Fruit fly (Drosophila melanogaster) whole organism, prepupa: ENCODE measurements around the gene Ugt302E1.
A peak's percentile ranks its signal among the peaks of the same experiment; 100 is the strongest.

Source experiments
- Blimp-1 ChIP-seq: fragments of 200-800 bp; sonication (Bioruptor generic); optimal IDR thresholded peaks from 3 replicates; lab custom pipeline; 2017; ENCODE audit warnings: missing biosample characterization, missing genetic modification characterization, mild to moderate bottlenecking, moderate library complexity, missing genetic modification reagents
- CG10669 ChIP-seq: fragments of 200-800 bp; sonication (Bioruptor generic); optimal IDR thresholded peaks from 3 replicates; lab custom pipeline; 2018; ENCODE audit warnings: missing biosample characterization, mild to moderate bottlenecking, missing genetic modification characterization, moderate library complexity
- CG11294 ChIP-seq: fragments of 200-800 bp; sonication (Bioruptor generic); IDR thresholded peaks from 2 replicates; pipeline ENCODE4 v1.3.6; 2022; ENCODE audit warnings: missing biosample characterization, missing genetic modification characterization
- CG11902 ChIP-seq: fragments of 200-800 bp; sonication (Bioruptor generic); optimal IDR thresholded peaks from 3 replicates; lab custom pipeline; 2016; ENCODE audit warnings: missing biosample characterization, missing genetic modification characterization
- CG1621 ChIP-seq: fragments of 200-800 bp; sonication (Bioruptor generic); optimal IDR thresholded peaks from 3 replicates; lab custom pipeline; 2018; ENCODE audit warnings: missing biosample characterization, mild to moderate bottlenecking, missing genetic modification characterization
- CG16779 ChIP-seq: fragments of 200-800 bp; sonication (Bioruptor generic); optimal IDR thresholded peaks from 3 replicates; lab custom pipeline; 2017; ENCODE audit warnings: missing biosample characterization, mild to moderate bottlenecking, missing genetic modification characterization
- CG31627 ChIP-seq: fragments of 200-800 bp; sonication (Bioruptor generic); optimal IDR thresholded peaks from 3 replicates; lab custom pipeline; 2016; ENCODE audit warnings: missing biosample characterization, missing genetic modification characterization
- CG32006 ChIP-seq: fragments of 200-800 bp; sonication (Bioruptor generic); optimal IDR thresholded peaks from 3 replicates; lab custom pipeline; 2017; ENCODE audit warnings: missing biosample characterization, mild to moderate bottlenecking, missing genetic modification characterization
- CG34406 ChIP-seq: fragments of 200-800 bp; sonication (Bioruptor generic); optimal IDR thresholded peaks from 3 replicates; lab custom pipeline; 2016; ENCODE audit warnings: missing biosample characterization, missing genetic modification characterization
- CG3919 ChIP-seq: fragments of 200-800 bp; sonication (Bioruptor generic); optimal IDR thresholded peaks from 3 replicates; lab custom pipeline; 2016; ENCODE audit warnings: missing biosample characterization, missing genetic modification characterization
- CG6163 ChIP-seq: fragments of 200-800 bp; sonication (Bioruptor generic); IDR thresholded peaks from 3 replicates; pipeline ENCODE4 v1.3.6; 2022; ENCODE audit warnings: missing biosample characterization, missing genetic modification characterization
- CG6276 ChIP-seq: fragments of 200-800 bp; sonication (Bioruptor generic); optimal IDR thresholded peaks from 2 replicates; lab custom pipeline; 2017; ENCODE audit warnings: missing biosample characterization, mild to moderate bottlenecking, missing genetic modification characterization
- CG6792 ChIP-seq: fragments of 200-800 bp; sonication (Bioruptor generic); optimal IDR thresholded peaks from 3 replicates; lab custom pipeline; 2016; ENCODE audit warnings: missing biosample characterization, missing genetic modification characterization
- CG6808 ChIP-seq: fragments of 200-800 bp; sonication (Bioruptor generic); optimal IDR thresholded peaks from 3 replicates; lab custom pipeline; 2017; ENCODE audit warnings: missing biosample characterization, missing genetic modification characterization, mild to moderate bottlenecking, moderate library complexity, missing genetic modification reagents
- CG6854 ChIP-seq: fragments of 200-800 bp; sonication (Bioruptor generic); optimal IDR thresholded peaks from 2 replicates; lab custom pipeline; 2017; ENCODE audit warnings: missing biosample characterization, mild to moderate bottlenecking, missing genetic modification characterization
- CG8119 ChIP-seq: fragments of 200-800 bp; sonication (Bioruptor generic); IDR thresholded peaks from 3 replicates; pipeline ENCODE4 v1.3.6; 2022; ENCODE audit warnings: missing biosample characterization, missing genetic modification characterization
- CG8319 ChIP-seq: fragments of 200-800 bp; sonication (Bioruptor generic); optimal IDR thresholded peaks from 3 replicates; lab custom pipeline; 2016; ENCODE audit warnings: missing biosample characterization, missing genetic modification characterization
- CG8632 ChIP-seq: fragments of 200-800 bp; sonication (Bioruptor generic); optimal IDR thresholded peaks from 3 replicates; lab custom pipeline; 2016; ENCODE audit warnings: missing biosample characterization, missing genetic modification characterization
- CG9139 ChIP-seq: fragments of 200-800 bp; sonication (Bioruptor generic); optimal IDR thresholded peaks from 3 replicates; lab custom pipeline; 2017; ENCODE audit warnings: missing biosample characterization, mild to moderate bottlenecking, missing genetic modification characterization
- Eip75B ChIP-seq: fragments of 200-800 bp; sonication (Bioruptor generic); optimal IDR thresholded peaks from 3 replicates; lab custom pipeline; 2016; ENCODE audit warnings: missing biosample characterization, missing genetic modification characterization
- Eip78C ChIP-seq: fragments of 200-800 bp; sonication (Bioruptor generic); peaks from one replicate; lab custom pipeline; 2016; ENCODE audit warnings: missing biosample characterization, missing genetic modification characterization
- Eip93F ChIP-seq: fragments of 200-800 bp; sonication (Bioruptor generic); optimal IDR thresholded peaks from 2 replicates; lab custom pipeline; 2016; ENCODE audit warnings: missing biosample characterization, mild to moderate bottlenecking, missing genetic modification characterization
- Ets21C ChIP-seq: fragments of 200-800 bp; sonication (Bioruptor generic); optimal IDR thresholded peaks from 3 replicates; lab custom pipeline; 2016; ENCODE audit warnings: missing biosample characterization, missing genetic modification characterization
- Ets96B ChIP-seq: fragments of 200-800 bp; optimal IDR thresholded peaks from 2 replicates; lab custom pipeline; 2019; ENCODE audit warnings: missing biosample characterization, mild to moderate bottlenecking, missing genetic modification characterization, moderate library complexity
- Gug ChIP-seq: fragments of 200-800 bp; sonication (Bioruptor generic); IDR thresholded peaks from 2 replicates; pipeline ENCODE4 v1.3.6; 2022; ENCODE audit warnings: missing biosample characterization, missing genetic modification characterization
- Hr38 ChIP-seq: sonication (Bioruptor generic); optimal IDR thresholded peaks from 2 replicates; lab custom pipeline; 2016; ENCODE audit warnings: missing biosample characterization, missing genetic modification characterization
- Hr39 ChIP-seq: fragments of 200-800 bp; sonication (Bioruptor generic); optimal IDR thresholded peaks from 2 replicates; lab custom pipeline; 2016; ENCODE audit warnings: missing biosample characterization, missing genetic modification characterization
- Hr4 ChIP-seq: fragments of 200-800 bp; sonication (Bioruptor generic); optimal IDR thresholded peaks from 3 replicates; lab custom pipeline; 2016; ENCODE audit warnings: missing biosample characterization, missing genetic modification characterization
- Lpt ChIP-seq: fragments of 200-800 bp; sonication (Bioruptor generic); optimal IDR thresholded peaks from 3 replicates; lab custom pipeline; 2016; ENCODE audit warnings: missing biosample characterization, missing genetic modification characterization
- Met ChIP-seq: fragments of 200-800 bp; sonication (Bioruptor generic); optimal IDR thresholded peaks from 3 replicates; lab custom pipeline; 2016; ENCODE audit warnings: missing biosample characterization, missing genetic modification characterization
- OdsH ChIP-seq: fragments of 200-800 bp; sonication (Bioruptor generic); optimal IDR thresholded peaks from 3 replicates; lab custom pipeline; 2016; ENCODE audit warnings: missing biosample characterization, missing genetic modification characterization
- Smox ChIP-seq: fragments of 200-800 bp; sonication (Bioruptor generic); optimal IDR thresholded peaks from 3 replicates; lab custom pipeline; 2016; ENCODE audit warnings: missing biosample characterization, missing genetic modification characterization
- Sox102F ChIP-seq: fragments of 200-800 bp; sonication (Bioruptor generic); optimal IDR thresholded peaks from 2 replicates; lab custom pipeline; 2016; ENCODE audit warnings: missing biosample characterization, mild to moderate bottlenecking, missing genetic modification characterization
- Sox14 ChIP-seq: fragments of 200-800 bp; sonication (Bioruptor generic); optimal IDR thresholded peaks from 3 replicates; lab custom pipeline; 2016; ENCODE audit warnings: missing biosample characterization, missing genetic modification characterization
- Sox15 ChIP-seq: fragments of 200-800 bp; sonication (Bioruptor generic); optimal IDR thresholded peaks from 3 replicates; lab custom pipeline; 2016; ENCODE audit warnings: missing biosample characterization, missing genetic modification characterization
- achi ChIP-seq: fragments of 200-800 bp; sonication (Bioruptor generic); optimal IDR thresholded peaks from 3 replicates; lab custom pipeline; 2016; ENCODE audit warnings: missing biosample characterization, missing genetic modification characterization
- acj6 ChIP-seq: fragments of 200-800 bp; sonication (Bioruptor generic); optimal IDR thresholded peaks from 3 replicates; lab custom pipeline; 2016; ENCODE audit warnings: missing biosample characterization, missing genetic modification characterization
- cyc ChIP-seq: fragments of 200-800 bp; sonication (Bioruptor generic); optimal IDR thresholded peaks from 3 replicates; lab custom pipeline; 2016; ENCODE audit warnings: missing biosample characterization, missing genetic modification characterization
- dac ChIP-seq: fragments of 200-800 bp; sonication (Bioruptor generic); optimal IDR thresholded peaks from 2 replicates; lab custom pipeline; 2017; ENCODE audit warnings: missing biosample characterization, mild to moderate bottlenecking, missing genetic modification characterization
- dsx ChIP-seq: fragments of 200-800 bp; optimal IDR thresholded peaks from 3 replicates; lab custom pipeline; 2019; ENCODE audit warnings: missing biosample characterization, mild to moderate bottlenecking, missing genetic modification characterization, moderate library complexity; ENCODE audit not compliant: poor library complexity, severe bottlenecking
- eg ChIP-seq: fragments of 200-800 bp; sonication (Bioruptor generic); IDR thresholded peaks from 3 replicates; pipeline ENCODE4 v1.3.6; 2022; ENCODE audit warnings: missing biosample characterization, missing genetic modification characterization
- esn ChIP-seq: fragments of 200-800 bp; sonication (Bioruptor generic); optimal IDR thresholded peaks from 2 replicates; lab custom pipeline; 2016; ENCODE audit warnings: missing biosample characterization, mild to moderate bottlenecking, missing genetic modification characterization, moderate library complexity
- fd59A ChIP-seq: fragments of 200-800 bp; sonication (Bioruptor generic); optimal IDR thresholded peaks from 2 replicates; lab custom pipeline; 2017; ENCODE audit warnings: missing biosample characterization, mild to moderate bottlenecking, missing genetic modification characterization, missing genetic modification reagents
- fkh ChIP-seq: fragments of 200-800 bp; sonication (Bioruptor generic); optimal IDR thresholded peaks from 3 replicates; lab custom pipeline; 2017; ENCODE audit warnings: missing biosample characterization, mild to moderate bottlenecking, missing genetic modification characterization, moderate library complexity
- net ChIP-seq: fragments of 200-800 bp; sonication (Bioruptor generic); optimal IDR thresholded peaks from 3 replicates; lab custom pipeline; 2016; ENCODE audit warnings: missing biosample characterization, missing genetic modification characterization
- pdm3 ChIP-seq: fragments of 200-800 bp; sonication (Bioruptor generic); optimal IDR thresholded peaks from 3 replicates; lab custom pipeline; 2016; ENCODE audit warnings: missing biosample characterization, missing genetic modification characterization
- salr ChIP-seq, 2 experiments: fragments of 200-800 bp; sonication (Bioruptor generic); optimal IDR thresholded peaks; 3 replicates each; lab custom pipeline; 2016 to 2018; ENCODE audit warnings: missing biosample characterization in 2 of 2, missing genetic modification characterization in 2 of 2, mild to moderate bottlenecking in 1 of 2
- spab ChIP-seq: fragments of 200-800 bp; sonication (Bioruptor generic); optimal IDR thresholded peaks from 2 replicates; lab custom pipeline; 2017; ENCODE audit warnings: missing biosample characterization, mild to moderate bottlenecking, missing genetic modification characterization, missing genetic modification reagents
- ss ChIP-seq, 2 experiments: fragments of 200-800 bp; sonication (Bioruptor generic); optimal IDR thresholded peaks; 2 replicates in 1 of 2; 3 replicates in 1 of 2; lab custom pipeline; 2017 to 2018; ENCODE audit warnings: mild to moderate bottlenecking in 2 of 2, missing biosample characterization in 2 of 2, missing genetic modification characterization in 2 of 2, moderate library complexity in 1 of 2
- svp ChIP-seq: fragments of 200-800 bp; sonication (Bioruptor generic); peaks from one replicate; lab custom pipeline; 2016; ENCODE audit warnings: missing biosample characterization, missing genetic modification characterization
- vri ChIP-seq: fragments of 200-800 bp; sonication (Bioruptor generic); optimal IDR thresholded peaks from 3 replicates; lab custom pipeline; 2016; ENCODE audit warnings: missing biosample characterization, mild to moderate bottlenecking, missing genetic modification characterization

Ugt302E1 gene

dm6 chr3R:11200885-11201421 lies 46.5 kb downstream of the Ugt302E1 start:
- TF ChIP-seq CG32006 (peak; percentile 71), ss (GFP tag; optimal IDR thresholded peaks at IDR 0.05; lab: Kevin White, UChicago) (peak; percentile 23 to 62), esn (GFP tag; lab: Kevin White, UChicago) (peak; percentile 77), Lpt (GFP tag; lab: Kevin White, UChicago) (no peak), Sox14 (GFP tag; lab: Kevin White, UChicago) (peak; percentile 44), dac (no peak), Gug (0 out of 2 replicates have a peak, but pooled peaks have one; percentile 34), Eip78C (peak; percentile 79), CG11294 (GFP tag; lab: Robert Waterston, UW) (no peak), Sox102F (GFP tag; lab: Kevin White, UChicago) (peak; percentile 70), cyc (GFP tag; lab: Kevin White, UChicago) (peak; percentile 53), CG6808 (GFP tag; lab: Kevin White, UChicago) (peak; percentile 14), Hr4 (GFP tag; lab: Kevin White, UChicago) (peak; percentile 61), net (GFP tag; lab: Kevin White, UChicago) (peak; percentile 68), Ets21C (GFP tag; lab: Kevin White, UChicago) (no peak), salr (GFP tag; optimal IDR thresholded peaks at IDR 0.05; lab: Kevin White, UChicago) (peak in 1 of 2 experiments; percentile 41), CG3919 (peak; percentile 58), eg (GFP tag; lab: Robert Waterston, UW) (peak; percentile 61), Hr38 (GFP tag; lab: Kevin White, UChicago) (no peak), Eip93F (GFP tag; lab: Kevin White, UChicago) (peak; percentile 74), Sox15 (GFP tag; lab: Kevin White, UChicago) (peak; percentile 50), CG34406 (GFP tag; lab: Kevin White, UChicago) (peak; percentile 66), CG6854 (no peak), spab (GFP tag; lab: Kevin White, UChicago) (peak; percentile 30), Hr39 (GFP tag; lab: Kevin White, UChicago) (peak; percentile 34), CG8119 (GFP tag; lab: Robert Waterston, UW) (peak; percentile 67; the same call in 2 of the 3 replicates), Smox (GFP tag; lab: Kevin White, UChicago) (peak; percentile 65), achi (peak; percentile 59), Blimp-1 (GFP tag; lab: Kevin White, UChicago) (no peak), CG6792 (GFP tag; lab: Kevin White, UChicago) (peak; percentile 47), CG9139 (no peak), CG6163 (GFP tag; lab: Robert Waterston, UW) (peak; percentile 71; the same call in 1 of the 3 replicates), CG1621 (no peak), acj6 (GFP tag; lab: Kevin White, UChicago) (peak; percentile 74), CG11902 (GFP tag; lab: Kevin White, UChicago) (peak; percentile 42), CG6276 (GFP tag; lab: Kevin White, UChicago) (peak; percentile 42), fkh (GFP tag; lab: Kevin White, UChicago) (peak; percentile 53), OdsH (GFP tag; lab: Kevin White, UChicago) (peak; percentile 74), dsx (GFP tag; lab: Kevin White, UChicago) (peak; percentile 50), Ets96B (tag; lab: Kevin White, UChicago) (peak; percentile 55), CG8632 (GFP tag; lab: Kevin White, UChicago) (peak; percentile 59), CG10669 (GFP tag; lab: Kevin White, UChicago) (peak; percentile 28), CG8319 (GFP tag; lab: Kevin White, UChicago) (no peak), Eip75B (GFP tag; lab: Kevin White, UChicago) (peak; percentile 48), Met (GFP tag; lab: Kevin White, UChicago) (peak; percentile 68), pdm3 (GFP tag; lab: Kevin White, UChicago) (peak; percentile 70), vri (GFP tag; lab: Kevin White, UChicago) (peak; percentile 98), CG31627 (GFP tag; lab: Kevin White, UChicago) (peak; percentile 56), svp (GFP tag; lab: Kevin White, UChicago) (peak; percentile 89), CG16779 (tag; lab: Kevin White, UChicago) (peak; percentile 47), fd59A (GFP tag; lab: Kevin White, UChicago) (no peak)
